Worm (Caenorhabditis elegans): Measurements from ENCODE around the gene arle-14.

DNA sequence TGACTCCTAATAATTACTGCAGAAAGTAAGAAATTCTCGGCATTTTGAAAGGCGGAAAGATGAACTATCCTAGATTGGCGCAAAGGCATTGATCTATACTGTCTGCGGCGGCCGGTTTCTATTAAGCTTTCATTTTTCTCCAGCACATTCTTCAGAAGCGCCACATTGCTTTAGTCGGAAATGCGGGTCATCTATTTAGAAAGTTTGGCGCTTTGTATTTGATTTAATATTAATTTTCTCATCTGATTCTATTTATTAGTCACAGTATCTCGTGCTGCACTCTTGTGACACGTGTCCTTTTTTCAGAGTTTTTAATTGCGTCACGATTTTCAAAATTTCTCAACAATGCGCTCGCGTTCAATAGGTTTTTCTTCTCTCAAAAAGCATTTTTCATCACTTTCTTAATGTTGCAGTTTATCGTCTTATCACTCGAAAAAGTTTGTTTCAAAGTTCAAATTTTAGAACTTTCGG lies 22.3 kb downstream of the arle-14 start:
- TF ChIP-seq hlh-6 (tag; optimal IDR thresholded peaks at IDR 0.05): no peak
- TF ChIP-seq unc-55 (GFP tag; optimal IDR thresholded peaks at IDR 0.05): no peak

All from whole organism, late embryonic.